Worm (Caenorhabditis elegans) whole organism, young adult: ENCODE results near the gene amx-1.
A peak's percentile ranks its signal among the peaks of the same experiment; 100 is the strongest.

Experiments
- B0019.2 ChIP-seq: fragments of 200-800 bp; sonication (Bioruptor generic); conservative IDR thresholded peaks from 2 replicates; pipeline ENCODE4 v1.3.6; 2022; ENCODE audit warnings: missing genetic modification reagents, missing genetic modification characterization, missing compliant biosample characterization
- B0336.3 ChIP-seq: fragments of 200-800 bp; sonication (Bioruptor generic); IDR thresholded peaks from 2 replicates; pipeline ENCODE4 v1.3.6; 2022; ENCODE audit warnings: missing genetic modification characterization, missing compliant biosample characterization
- C06A6.2 ChIP-seq: fragments of 200-800 bp; sonication (Bioruptor generic); conservative IDR thresholded peaks from 2 replicates; pipeline ENCODE4 v1.3.6; 2022; ENCODE audit warnings: missing genetic modification characterization, missing compliant biosample characterization
- F23B12.7 ChIP-seq: sonication (generic microtip); optimal IDR thresholded peaks from 2 replicates; lab custom pipeline; 2017; ENCODE audit warnings: missing genetic modification characterization, mild to moderate bottlenecking, missing compliant biosample characterization, antibody characterized with exemption, moderate library complexity; ENCODE audit not compliant: insufficient read depth
- F33H1.4 ChIP-seq: fragments of 200-800 bp; sonication (Bioruptor generic); IDR thresholded peaks from 2 replicates; pipeline ENCODE4 v1.3.6; 2022; ENCODE audit warnings: missing genetic modification reagents, missing genetic modification characterization, missing compliant biosample characterization
- F52B5.7 ChIP-seq: sonication (generic microtip); optimal IDR thresholded peaks from 2 replicates; lab custom pipeline; 2016; ENCODE audit warnings: mild to moderate bottlenecking, missing genetic modification characterization, missing compliant biosample characterization
- T07F8.4 ChIP-seq: sonication (generic microtip); optimal IDR thresholded peaks from 2 replicates; lab custom pipeline; 2016; ENCODE audit warnings: mild to moderate bottlenecking, missing genetic modification characterization, moderate library complexity, missing compliant biosample characterization
- Y53F4B.3 ChIP-seq: fragments of 200-800 bp; sonication (Bioruptor generic); IDR thresholded peaks from 2 replicates; pipeline ENCODE4 v1.3.6; 2022; ENCODE audit warnings: missing genetic modification reagents, missing genetic modification characterization, missing compliant biosample characterization
- Y56A3A.18 ChIP-seq: fragments of 200-800 bp; sonication (Bioruptor generic); IDR thresholded peaks from 2 replicates; pipeline ENCODE4 v1.3.6; 2022; ENCODE audit warnings: missing genetic modification reagents, missing genetic modification characterization, missing compliant biosample characterization
- attf-3 ChIP-seq: fragments of 200-800 bp; sonication (Bioruptor generic); conservative IDR thresholded peaks from 2 replicates; pipeline ENCODE4 v1.3.6; 2022; ENCODE audit warnings: missing genetic modification reagents, missing genetic modification characterization, missing compliant biosample characterization
- cebp-1 ChIP-seq, 2 experiments: fragments of 200-800 bp in 1 of 2; sonication (Bioruptor generic) in 1 of 2; sonication (generic microtip) in 1 of 2; IDR thresholded peaks in 1 of 2; optimal IDR thresholded peaks in 1 of 2; 2 replicates each; pipeline versions ENCODE4 v1.3.6 to Lab custom; 2017 to 2022; ENCODE audit warnings: missing compliant biosample characterization in 2 of 2, missing genetic modification characterization in 2 of 2, mild to moderate bottlenecking in 1 of 2, missing genetic modification reagents in 1 of 2, moderate library complexity in 1 of 2
- cebp-2 ChIP-seq: fragments of 200-800 bp; sonication (Bioruptor generic); IDR thresholded peaks from 2 replicates; pipeline ENCODE4 v1.3.6; 2022; ENCODE audit warnings: missing genetic modification characterization, missing compliant biosample characterization
- ceh-40 ChIP-seq: fragments of 200-800 bp; sonication (Bioruptor generic); IDR thresholded peaks from 2 replicates; pipeline ENCODE4 v1.3.6; 2022; ENCODE audit warnings: missing genetic modification characterization, missing compliant biosample characterization
- dpff-1 ChIP-seq: sonication (generic microtip); optimal IDR thresholded peaks from 2 replicates; lab custom pipeline; 2017; ENCODE audit warnings: mild to moderate bottlenecking, missing genetic modification characterization, missing compliant biosample characterization
- egl-44 ChIP-seq: fragments of 200-800 bp; sonication (Bioruptor generic); IDR thresholded peaks from 2 replicates; pipeline ENCODE4 v1.3.6; 2022; ENCODE audit warnings: missing genetic modification reagents, missing genetic modification characterization, missing compliant biosample characterization
- egrh-3 ChIP-seq: fragments of 200-800 bp; sonication (Bioruptor generic); IDR thresholded peaks from 2 replicates; pipeline ENCODE4 v1.3.6; 2022; ENCODE audit warnings: missing genetic modification reagents, missing genetic modification characterization, missing compliant biosample characterization
- hmg-20 ChIP-seq: fragments of 200-800 bp; sonication (Bioruptor generic); IDR thresholded peaks from 2 replicates; pipeline ENCODE4 v1.3.6; 2022; ENCODE audit warnings: missing genetic modification reagents, missing genetic modification characterization, missing compliant biosample characterization
- hsf-1 ChIP-seq: fragments of 200-800 bp; sonication (Bioruptor generic); IDR thresholded peaks from 2 replicates; pipeline ENCODE4 v1.3.6; 2022; ENCODE audit warnings: missing genetic modification reagents, missing genetic modification characterization, missing compliant biosample characterization
- lin-35 ChIP-seq, 3 experiments: fragments of 150-350 bp in 2 of 3; sonication (generic microtip) in 1 of 3; optimal IDR thresholded peaks; 2 replicates each; lab custom pipeline; 2014 to 2018; ENCODE audit warnings: missing biosample characterization in 3 of 3, missing genetic modification characterization in 3 of 3, missing genetic modification reagents in 3 of 3
- lsy-27 ChIP-seq: sonication (generic microtip); optimal IDR thresholded peaks from 2 replicates; lab custom pipeline; 2017; ENCODE audit warnings: missing genetic modification characterization, mild to moderate bottlenecking, missing compliant biosample characterization, antibody characterized with exemption, missing genotype, borderline replicate concordance; ENCODE audit not compliant: insufficient read depth
- madf-8 ChIP-seq: fragments of 200-800 bp; sonication (Bioruptor generic); conservative IDR thresholded peaks from 2 replicates; pipeline ENCODE4 v1.3.6; 2022; ENCODE audit warnings: missing genetic modification reagents, missing genetic modification characterization, missing compliant biosample characterization
- mxl-1 ChIP-seq: sonication (generic microtip); optimal IDR thresholded peaks from 2 replicates; lab custom pipeline; 2016; ENCODE audit warnings: missing genetic modification characterization, missing compliant biosample characterization
- nfya-1 ChIP-seq: sonication (generic microtip); optimal IDR thresholded peaks from 2 replicates; lab custom pipeline; 2017; ENCODE audit warnings: antibody characterized with exemption, missing compliant biosample characterization, missing genetic modification characterization, borderline replicate concordance; ENCODE audit not compliant: insufficient read depth
- nfyb-1 ChIP-seq: fragments of 200-800 bp; sonication (Bioruptor generic); IDR thresholded peaks from 2 replicates; pipeline ENCODE4 v1.3.6; 2022; ENCODE audit warnings: missing genetic modification reagents, missing genetic modification characterization, missing compliant biosample characterization
- nhr-27 ChIP-seq: fragments of 200-800 bp; sonication (Bioruptor generic); optimal IDR thresholded peaks from 2 replicates; lab custom pipeline; 2018; ENCODE audit warnings: mild to moderate bottlenecking, missing genetic modification characterization, moderate library complexity, missing compliant biosample characterization
- nhr-80 ChIP-seq: sonication (generic microtip); optimal IDR thresholded peaks from 2 replicates; lab custom pipeline; 2016; ENCODE audit warnings: missing genetic modification characterization, missing compliant biosample characterization
- rec-8 ChIP-seq, 2 experiments: sonication (generic microtip); optimal IDR thresholded peaks; 2 replicates each; lab custom pipeline; 2016; ENCODE audit warnings: mild to moderate bottlenecking in 2 of 2, missing genetic modification characterization in 2 of 2, missing genetic modification reagents in 2 of 2, missing genotype in 2 of 2, missing biosample characterization in 1 of 2, missing compliant biosample characterization in 1 of 2, moderate library complexity in 1 of 2
- rpc-1 ChIP-seq, 2 experiments: fragments of 150-350 bp in 1 of 2; sonication (generic microtip) in 1 of 2; optimal IDR thresholded peaks; 2 replicates each; lab custom pipeline; 2014 to 2018; ENCODE audit warnings: missing biosample characterization in 1 of 2, missing genetic modification characterization in 1 of 2, missing genetic modification reagents in 1 of 2, missing genotype in 1 of 2
- snpc-1.3 ChIP-seq: sonication (generic microtip); optimal IDR thresholded peaks from 2 replicates; lab custom pipeline; 2017; ENCODE audit warnings: missing genetic modification characterization, mild to moderate bottlenecking, missing compliant biosample characterization, antibody characterized with exemption, moderate library complexity, missing genotype, missing genetic modification reagents; ENCODE audit not compliant: insufficient read depth
- snpc-3.4 ChIP-seq: sonication (generic microtip); optimal IDR thresholded peaks from 2 replicates; lab custom pipeline; 2017; ENCODE audit warnings: missing genetic modification characterization, mild to moderate bottlenecking, missing compliant biosample characterization, antibody characterized with exemption, moderate library complexity, missing genotype, missing genetic modification reagents
- somi-1 ChIP-seq: fragments of 200-800 bp; sonication (Bioruptor generic); optimal IDR thresholded peaks from 2 replicates; lab custom pipeline; 2018; ENCODE audit warnings: mild to moderate bottlenecking, missing genetic modification characterization, missing compliant biosample characterization
- tlf-1 ChIP-seq: fragments of 200-800 bp; sonication (Bioruptor generic); optimal IDR thresholded peaks from 2 replicates; lab custom pipeline; 2018; ENCODE audit warnings: mild to moderate bottlenecking, missing genetic modification characterization, missing compliant biosample characterization
- unc-130 ChIP-seq: sonication (generic microtip); optimal IDR thresholded peaks from 2 replicates; lab custom pipeline; 2016; ENCODE audit warnings: missing genetic modification reagents, missing genetic modification characterization, missing compliant biosample characterization
- zfh-2 ChIP-seq: fragments of 200-800 bp; sonication (Bioruptor generic); conservative IDR thresholded peaks from 2 replicates; pipeline ENCODE4 v1.3.6; 2022; ENCODE audit warnings: missing genetic modification reagents, missing genetic modification characterization, missing compliant biosample characterization
- zim-3 ChIP-seq: sonication (generic microtip); optimal IDR thresholded peaks from 2 replicates; lab custom pipeline; 2017; ENCODE audit warnings: mild to moderate bottlenecking, missing genetic modification characterization, moderate library complexity, missing compliant biosample characterization
- ztf-22 ChIP-seq: fragments of 200-800 bp; sonication (Bioruptor generic); optimal IDR thresholded peaks from 2 replicates; lab custom pipeline; 2018; ENCODE audit warnings: mild to moderate bottlenecking, missing genetic modification characterization, moderate library complexity, missing compliant biosample characterization
- ztf-26 ChIP-seq: sonication (generic microtip); optimal IDR thresholded peaks from 2 replicates; lab custom pipeline; 2017; ENCODE audit warnings: missing genetic modification characterization, missing compliant biosample characterization

The amx-1 gene

ce11 chrIII:3804422-3804821, 17.8 kb upstream of the amx-1 start, which contains the start of gene xbx-5:
Gene xbx-5 (minus strand): TSS chrIII:3804477.
- TF ChIP-seq hmg-20 (GFP tag; lab: Robert Waterston, UW) = no peak
- TF ChIP-seq nfya-1 (tag; lab: Kevin White, UChicago) = no peak
- no peak for TF ChIP-seq hsf-1
- TF ChIP-seq B0019.2 = no peak
- 0 out of 2 replicates have a peak, but pooled peaks have one; percentile 16 for TF ChIP-seq cebp-1 (GFP tag; IDR thresholded peaks at IDR 0.05; lab: Robert Waterston, UW)
- TF ChIP-seq cebp-1 (tag; optimal IDR thresholded peaks at IDR 0.05; lab: Kevin White, UChicago) = no peak
- no peak for TF ChIP-seq Y56A3A.18 (GFP tag; lab: Robert Waterston, UW)

ce11 chrIII:3806883-3807282, 15.3 kb upstream of the amx-1 start:
- TF ChIP-seq rec-8 (tag; optimal IDR thresholded peaks at IDR 0.05; lab: Kevin White, UChicago) = no peak
- no peak for TF ChIP-seq unc-130 (GFP tag; lab: Kevin White, UChicago)
- TF ChIP-seq C06A6.2 = no peak
- TF ChIP-seq attf-3 (GFP tag; lab: Robert Waterston, UW) = no peak
- TF ChIP-seq nhr-80 (tag; lab: Kevin White, UChicago) = no peak
- no peak for TF ChIP-seq ceh-40
- no peak for TF ChIP-seq F33H1.4 (GFP tag; lab: Robert Waterston, UW)
- no peak for TF ChIP-seq nhr-27 (tag; lab: Kevin White, UChicago)
- TF ChIP-seq mxl-1 (tag; lab: Kevin White, UChicago) = no peak
- no peak for TF ChIP-seq B0336.3 (GFP tag; lab: Robert Waterston, UW)
- TF ChIP-seq lin-35 (GFP tag; optimal IDR thresholded peaks at IDR 0.05; lab: Kevin White, UChicago) = no peak
- no peak for TF ChIP-seq T07F8.4 (tag; lab: Kevin White, UChicago)
- TF ChIP-seq snpc-3.4 (tag; lab: Kevin White, UChicago) = no peak

DNA sequence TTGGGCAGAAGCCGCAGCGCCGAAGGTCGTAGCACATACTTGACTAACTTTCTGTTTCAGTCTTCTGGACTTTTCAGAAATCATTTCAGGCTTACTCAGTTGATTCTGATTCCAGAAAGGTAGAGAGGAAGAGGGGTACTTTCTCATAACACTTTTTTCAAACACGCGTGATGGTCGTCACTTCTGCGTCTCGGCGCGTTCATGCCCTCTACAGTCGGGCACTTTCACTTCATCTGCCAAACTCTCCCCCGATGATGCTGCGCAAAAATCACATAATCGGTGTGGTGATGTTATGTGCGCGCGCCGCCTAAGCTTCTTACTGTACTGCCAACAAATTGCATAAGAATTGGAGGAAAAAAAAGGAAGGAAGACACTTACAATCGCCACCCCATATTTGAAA, 14.6 kb upstream of the amx-1 start:
- TF ChIP-seq zim-3 (no peak), snpc-1.3 (tag; lab: Kevin White, UChicago) (no peak), egl-44 (no peak), tlf-1 (GFP tag; lab: Kevin White, UChicago) (no peak), dpff-1 (tag; lab: Kevin White, UChicago) (no peak), Y53F4B.3 (no peak), ztf-22 (no peak), F23B12.7 (tag; lab: Kevin White, UChicago) (no peak), cebp-2 (GFP tag; lab: Robert Waterston, UW) (no peak), zfh-2 (GFP tag; lab: Robert Waterston, UW) (no peak), egrh-3 (GFP tag; lab: Robert Waterston, UW) (no peak), cebp-1 (GFP tag; IDR thresholded peaks at IDR 0.05; lab: Robert Waterston, UW) (no peak), cebp-1 (tag; optimal IDR thresholded peaks at IDR 0.05; lab: Kevin White, UChicago) (no peak), madf-8 (no peak), ztf-26 (tag; lab: Kevin White, UChicago) (no peak), F52B5.7 (tag; lab: Kevin White, UChicago) (no peak), hmg-20 (GFP tag; lab: Robert Waterston, UW) (no peak), somi-1 (no peak), nfyb-1 (no peak), rpc-1 (optimal IDR thresholded peaks at IDR 0.05; lab: Kevin White, UChicago) (no peak), rpc-1 (tag; optimal IDR thresholded peaks at IDR 0.05; lab: Kevin White, UChicago) (no peak), lsy-27 (tag; lab: Kevin White, UChicago) (no peak)
